Fruit fly (Drosophila melanogaster) whole organism, embryonic: ENCODE measurements around the gene CAH9.

Experiments
- BEAF-32 ChIP-seq: fragments of 200-800 bp; sonication (Bioruptor generic); optimal IDR thresholded peaks from 3 replicates; lab custom pipeline; 2017; ENCODE audit warnings: missing biosample characterization, missing genetic modification characterization, mild to moderate bottlenecking, moderate library complexity, missing genetic modification reagents
- Bgb ChIP-seq: fragments of 200-800 bp; sonication (Bioruptor generic); IDR thresholded peaks from 2 replicates; pipeline ENCODE4 v1.3.6; 2022; ENCODE audit warnings: missing biosample characterization, missing genetic modification characterization; ENCODE audit not compliant: partially characterized antibody
- Blimp-1 ChIP-seq: fragments of 200-800 bp; sonication (Bioruptor generic); optimal IDR thresholded peaks from 3 replicates; lab custom pipeline; 2018; ENCODE audit warnings: missing biosample characterization, missing genetic modification characterization, mild to moderate bottlenecking, moderate library complexity, missing genetic modification reagents
- CG10565 ChIP-seq: fragments of 200-800 bp; sonication (Bioruptor generic); optimal IDR thresholded peaks from 3 replicates; lab custom pipeline; 2016; ENCODE audit warnings: missing biosample characterization, mild to moderate bottlenecking, missing genetic modification characterization
- CG11398 ChIP-seq: fragments of 200-800 bp; sonication (Bioruptor generic); optimal IDR thresholded peaks from 2 replicates; lab custom pipeline; 2016; ENCODE audit warnings: missing biosample characterization, missing genetic modification characterization
- CG11723 ChIP-seq: fragments of 200-800 bp; sonication (Bioruptor generic); optimal IDR thresholded peaks from 2 replicates; lab custom pipeline; 2017; ENCODE audit warnings: missing biosample characterization, mild to moderate bottlenecking, missing genetic modification characterization
- CG12219 ChIP-seq: fragments of 200-800 bp; sonication (Bioruptor generic); optimal IDR thresholded peaks from 3 replicates; lab custom pipeline; 2018; ENCODE audit warnings: missing biosample characterization, mild to moderate bottlenecking, missing genetic modification characterization
- CG13287 ChIP-seq: fragments of 200-800 bp; sonication (Bioruptor generic); IDR thresholded peaks from 2 replicates; pipeline ENCODE4 v1.3.6; 2022; ENCODE audit warnings: missing biosample characterization, missing genetic modification characterization; ENCODE audit not compliant: partially characterized antibody
- CG1529 ChIP-seq: fragments of 200-800 bp; sonication (Bioruptor generic); optimal IDR thresholded peaks from 3 replicates; lab custom pipeline; 2018; ENCODE audit warnings: missing biosample characterization, missing genetic modification characterization
- CG1602 ChIP-seq: fragments of 200-800 bp; sonication (Bioruptor generic); optimal IDR thresholded peaks from 3 replicates; lab custom pipeline; 2016; ENCODE audit warnings: missing biosample characterization, missing genetic modification characterization
- CG1832 ChIP-seq: fragments of 200-800 bp; sonication (Bioruptor generic); optimal IDR thresholded peaks from 2 replicates; lab custom pipeline; 2017; ENCODE audit warnings: missing biosample characterization, mild to moderate bottlenecking, missing genetic modification characterization, inconsistent platforms
- CG2199 ChIP-seq: fragments of 200-800 bp; sonication (Bioruptor generic); IDR thresholded peaks from 3 replicates; pipeline ENCODE4 v1.3.6; 2022; ENCODE audit warnings: missing biosample characterization, missing genetic modification characterization
- CG3065 ChIP-seq: fragments of 200-800 bp; sonication (Bioruptor generic); optimal IDR thresholded peaks from 2 replicates; lab custom pipeline; 2016; ENCODE audit warnings: missing biosample characterization, missing genetic modification characterization
- CG3281 ChIP-seq: fragments of 200-800 bp; sonication (Bioruptor generic); optimal IDR thresholded peaks from 3 replicates; lab custom pipeline; 2017; ENCODE audit warnings: missing biosample characterization, mild to moderate bottlenecking, missing genetic modification characterization
- CG4404 ChIP-seq: fragments of 200-800 bp; sonication (Bioruptor generic); IDR thresholded peaks from 2 replicates; pipeline ENCODE4 v1.3.6; 2022; ENCODE audit warnings: missing biosample characterization, missing genetic modification characterization
- CG4707 ChIP-seq: fragments of 200-800 bp; sonication (Bioruptor generic); optimal IDR thresholded peaks from 2 replicates; lab custom pipeline; 2018; ENCODE audit warnings: missing biosample characterization, mild to moderate bottlenecking, missing genetic modification characterization, moderate library complexity
- CG6765 ChIP-seq: fragments of 200-800 bp; sonication (Bioruptor generic); optimal IDR thresholded peaks from 3 replicates; lab custom pipeline; 2017; ENCODE audit warnings: missing biosample characterization, mild to moderate bottlenecking, missing genetic modification characterization
- CG6813 ChIP-seq: fragments of 200-800 bp; sonication (Bioruptor generic); optimal IDR thresholded peaks from 2 replicates; lab custom pipeline; 2017; ENCODE audit warnings: missing biosample characterization, missing genetic modification characterization, mild to moderate bottlenecking, moderate library complexity, missing genetic modification reagents
- CG7271 ChIP-seq: fragments of 200-800 bp; sonication (Bioruptor generic); optimal IDR thresholded peaks from 2 replicates; lab custom pipeline; 2018; ENCODE audit warnings: missing biosample characterization, mild to moderate bottlenecking, missing genetic modification characterization, moderate library complexity
- CG7987 ChIP-seq: fragments of 200-800 bp; sonication (Bioruptor generic); optimal IDR thresholded peaks from 2 replicates; lab custom pipeline; 2018; ENCODE audit warnings: missing biosample characterization, mild to moderate bottlenecking, missing genetic modification characterization, moderate library complexity
- CG8765 ChIP-seq: fragments of 200-800 bp; sonication (Bioruptor generic); IDR thresholded peaks from 2 replicates; pipeline ENCODE4 v1.3.6; 2022; ENCODE audit warnings: missing biosample characterization, missing genetic modification characterization
- CG8944 ChIP-seq: fragments of 200-800 bp; sonication (Bioruptor generic); optimal IDR thresholded peaks from 3 replicates; lab custom pipeline; 2016; ENCODE audit warnings: missing biosample characterization, missing genetic modification characterization
- D19A ChIP-seq: fragments of 200-800 bp; optimal IDR thresholded peaks from 3 replicates; lab custom pipeline; 2019; ENCODE audit warnings: missing biosample characterization, mild to moderate bottlenecking, missing genetic modification characterization, moderate library complexity
- Dbx ChIP-seq: fragments of 200-800 bp; sonication (Bioruptor generic); IDR thresholded peaks from 3 replicates; pipeline ENCODE4 v1.3.6; 2022; ENCODE audit warnings: missing biosample characterization, missing genetic modification characterization
- Dek ChIP-seq: fragments of 200-800 bp; sonication (Bioruptor generic); optimal IDR thresholded peaks from 3 replicates; lab custom pipeline; 2019; ENCODE audit warnings: missing biosample characterization, mild to moderate bottlenecking, missing genetic modification characterization, moderate library complexity
- Dfd ChIP-seq, 2 experiments: fragments of >200 bp; optimal IDR thresholded peaks; 2 replicates each; lab custom pipeline; 2017; ENCODE audit warnings: missing biosample characterization in 2 of 2, missing genetic modification characterization in 2 of 2
- H15 ChIP-seq: fragments of 200-800 bp; sonication (Bioruptor generic); IDR thresholded peaks from 3 replicates; pipeline ENCODE4 v1.3.6; 2022; ENCODE audit warnings: missing biosample characterization, missing genetic modification characterization
- Hr39 ChIP-seq: fragments of >200 bp; optimal IDR thresholded peaks from 2 replicates; lab custom pipeline; 2017
- Kr ChIP-seq: fragments of 200-800 bp; sonication (Bioruptor generic); optimal IDR thresholded peaks from 2 replicates; lab custom pipeline; 2017; ENCODE audit warnings: missing biosample characterization, mild to moderate bottlenecking, missing genetic modification characterization
- Mes4 ChIP-seq: fragments of 200-800 bp; sonication (Bioruptor generic); optimal IDR thresholded peaks from 2 replicates; lab custom pipeline; 2016; ENCODE audit warnings: missing biosample characterization, missing genetic modification characterization
- NK7.1 ChIP-seq: fragments of 200-800 bp; sonication (Bioruptor generic); optimal IDR thresholded peaks from 3 replicates; lab custom pipeline; 2016; ENCODE audit warnings: missing biosample characterization, missing genetic modification characterization
- Rfx ChIP-seq: fragments of 200-800 bp; sonication (Bioruptor generic); IDR thresholded peaks from 2 replicates; pipeline ENCODE4 v1.3.6; 2022; ENCODE audit warnings: missing biosample characterization, missing genetic modification characterization
- Sry-δ ChIP-seq: fragments of 200-800 bp; sonication (Bioruptor generic); optimal IDR thresholded peaks from 2 replicates; lab custom pipeline; 2016; ENCODE audit warnings: missing biosample characterization, missing genetic modification characterization
- Ssrp ChIP-seq: fragments of 200-800 bp; sonication (Bioruptor generic); optimal IDR thresholded peaks from 2 replicates; lab custom pipeline; 2018; ENCODE audit warnings: missing biosample characterization, mild to moderate bottlenecking, missing genetic modification characterization, moderate library complexity
- Vsx1 ChIP-seq: fragments of 200-800 bp; sonication (Bioruptor generic); optimal IDR thresholded peaks from 2 replicates; lab custom pipeline; 2017; ENCODE audit warnings: missing biosample characterization, mild to moderate bottlenecking, missing genetic modification characterization, missing genetic modification reagents
- al ChIP-seq: fragments of 200-800 bp; sonication (Bioruptor generic); IDR thresholded peaks from 2 replicates; pipeline ENCODE4 v1.3.6; 2022; ENCODE audit warnings: missing biosample characterization, missing genetic modification characterization
- crol ChIP-seq: fragments of 200-800 bp; sonication (Bioruptor generic); IDR thresholded peaks from 2 replicates; pipeline ENCODE4 v1.3.6; 2022; ENCODE audit warnings: missing biosample characterization, missing genetic modification characterization
- dm ChIP-seq: fragments of 200-800 bp; sonication (Bioruptor generic); optimal IDR thresholded peaks from 3 replicates; lab custom pipeline; 2016; ENCODE audit warnings: missing biosample characterization, missing genetic modification characterization
- fru ChIP-seq: fragments of >200 bp; optimal IDR thresholded peaks from 2 replicates; lab custom pipeline; 2017
- her ChIP-seq: fragments of 200-800 bp; sonication (Bioruptor generic); optimal IDR thresholded peaks from 2 replicates; lab custom pipeline; 2016; ENCODE audit warnings: missing biosample characterization, missing genetic modification characterization
- insv ChIP-seq, 2 experiments: fragments of 200-800 bp; sonication (Bioruptor generic); optimal IDR thresholded peaks; 3 replicates each; lab custom pipeline; 2016 to 2018; ENCODE audit warnings: missing biosample characterization in 2 of 2, missing genetic modification characterization in 2 of 2
- klu ChIP-seq: fragments of 200-800 bp; sonication (Bioruptor generic); IDR thresholded peaks from 2 replicates; pipeline ENCODE4 v1.3.6; 2022; ENCODE audit warnings: missing biosample characterization, missing genetic modification characterization
- onecut ChIP-seq: fragments of 200-800 bp; sonication (Bioruptor generic); IDR thresholded peaks from 2 replicates; pipeline ENCODE4 v1.3.6; 2022; ENCODE audit warnings: missing biosample characterization, missing genetic modification characterization
- pb ChIP-seq: fragments of 200-800 bp; sonication (Bioruptor generic); optimal IDR thresholded peaks from 3 replicates; lab custom pipeline; 2016; ENCODE audit warnings: missing biosample characterization, missing genetic modification characterization
- pho ChIP-seq: fragments of 200-800 bp; sonication (Bioruptor generic); optimal IDR thresholded peaks from 2 replicates; lab custom pipeline; 2016; ENCODE audit warnings: missing biosample characterization, missing genetic modification characterization
- sd ChIP-seq: fragments of 200-800 bp; sonication (Bioruptor generic); optimal IDR thresholded peaks from 3 replicates; lab custom pipeline; 2018; ENCODE audit warnings: missing biosample characterization, mild to moderate bottlenecking, missing genetic modification characterization, moderate library complexity
- sim ChIP-seq: fragments of 200-800 bp; sonication (Bioruptor generic); IDR thresholded peaks from 2 replicates; pipeline ENCODE4 v1.3.6; 2022; ENCODE audit warnings: missing biosample characterization, missing genetic modification characterization
- stwl ChIP-seq: fragments of 200-800 bp; sonication (Bioruptor generic); optimal IDR thresholded peaks from 3 replicates; lab custom pipeline; 2018; ENCODE audit warnings: missing biosample characterization, mild to moderate bottlenecking, missing genetic modification characterization, moderate library complexity
- ttk ChIP-seq: fragments of 200-800 bp; sonication (Bioruptor generic); IDR thresholded peaks from 2 replicates; pipeline ENCODE4 v2.1.2; 2022; ENCODE audit warnings: missing biosample characterization, missing genetic modification characterization
- vvl ChIP-seq: fragments of 200-800 bp; sonication (Bioruptor generic); IDR thresholded peaks from 2 replicates; pipeline ENCODE4 v1.3.6; 2022; ENCODE audit warnings: missing biosample characterization, missing genetic modification characterization
- zen ChIP-seq: fragments of 200-800 bp; sonication (Bioruptor generic); optimal IDR thresholded peaks from 3 replicates; lab custom pipeline; 2018; ENCODE audit warnings: missing biosample characterization, mild to moderate bottlenecking, missing genetic modification characterization, moderate library complexity
- zf30C ChIP-seq: fragments of 200-800 bp; sonication (Bioruptor generic); optimal IDR thresholded peaks from 3 replicates; lab custom pipeline; 2018; ENCODE audit warnings: missing biosample characterization, mild to moderate bottlenecking, missing genetic modification characterization

Gene CAH9

dm6 chr3R:27116465-27117092, 10.6 kb upstream of the CAH9 start, which contains the start of the genes CG6066 and CG5880 (continued):
- TF ChIP-seq CG13287: peak; percentile 91
- TF ChIP-seq zen (tag; lab: Kevin White, UChicago): no peak
- TF ChIP-seq CG2199: no peak
- TF ChIP-seq Hr39: no peak
- TF ChIP-seq CG11398 (GFP tag; lab: Kevin White, UChicago): no peak
- peak; percentile 84 for TF ChIP-seq Sry-δ (GFP tag; lab: Kevin White, UChicago)
- no peak for TF ChIP-seq CG12219 (GFP tag; lab: Kevin White, UChicago)
- TF ChIP-seq CG1832 (GFP tag; lab: Kevin White, UChicago): peak; percentile 60
- no peak for TF ChIP-seq CG4404 (GFP tag; lab: Robert Waterston, UW)
- TF ChIP-seq Blimp-1 (GFP tag; lab: Kevin White, UChicago): no peak
- no peak for TF ChIP-seq CG11723 (GFP tag; lab: Kevin White, UChicago)
- TF ChIP-seq crol (GFP tag; lab: Robert Waterston, UW): no peak
- no peak for TF ChIP-seq al
- TF ChIP-seq CG7271 (tag; lab: Kevin White, UChicago): no peak
- TF ChIP-seq CG7987 (GFP tag; lab: Kevin White, UChicago): no peak
- no peak for TF ChIP-seq CG4707
- TF ChIP-seq pb (GFP tag; lab: Kevin White, UChicago): no peak
- no peak for TF ChIP-seq sim (GFP tag; lab: Robert Waterston, UW)
- no peak for TF ChIP-seq CG8944
- no peak for TF ChIP-seq CG3281 (GFP tag; lab: Kevin White, UChicago)
- no peak for TF ChIP-seq dm (GFP tag; lab: Kevin White, UChicago)
- no peak for TF ChIP-seq Dfd (GFP tag; optimal IDR thresholded peaks at IDR 0.05; lab: Kevin White, UChicago)
- no peak for TF ChIP-seq Kr
- no peak for TF ChIP-seq Dbx (GFP tag; lab: Robert Waterston, UW)
- TF ChIP-seq CG8765 (GFP tag; lab: Robert Waterston, UW): no peak
- no peak for TF ChIP-seq ttk (GFP tag; lab: Robert Waterston, UW)
- TF ChIP-seq CG1602: no peak
- TF ChIP-seq CG6813 (GFP tag; lab: Kevin White, UChicago): no peak
- TF ChIP-seq Dek (tag; lab: Kevin White, UChicago): no peak
- no peak for TF ChIP-seq vvl (GFP tag; lab: Robert Waterston, UW)
- no peak for TF ChIP-seq Vsx1
- TF ChIP-seq Bgb (GFP tag; lab: Robert Waterston, UW): peak; percentile 85
- no peak for TF ChIP-seq D19A (tag; lab: Kevin White, UChicago)
- TF ChIP-seq H15: no peak
- peak; percentile 83 for TF ChIP-seq BEAF-32 (GFP tag; lab: Kevin White, UChicago)
- no peak for TF ChIP-seq klu
- TF ChIP-seq stwl: peak; percentile 74
- TF ChIP-seq sd: no peak
- TF ChIP-seq Rfx (GFP tag; lab: Robert Waterston, UW): no peak
- TF ChIP-seq CG1529 (GFP tag; lab: Kevin White, UChicago): no peak
- no peak for TF ChIP-seq CG6765
- no peak for TF ChIP-seq CG10565
- no peak for TF ChIP-seq Mes4 (GFP tag; lab: Kevin White, UChicago)
- no peak for TF ChIP-seq Ssrp (tag; lab: Kevin White, UChicago)
- TF ChIP-seq NK7.1 (GFP tag; lab: Kevin White, UChicago): no peak
- TF ChIP-seq insv (GFP tag; optimal IDR thresholded peaks at IDR 0.05; lab: Kevin White, UChicago): no peak
- no peak for TF ChIP-seq fru (lab: Kevin White, UChicago)
- TF ChIP-seq zf30C: no peak
- TF ChIP-seq her (GFP tag; lab: Kevin White, UChicago): no peak
- no peak for TF ChIP-seq pho (GFP tag; lab: Kevin White, UChicago)
- TF ChIP-seq CG3065 (GFP tag; lab: Kevin White, UChicago): no peak
- TF ChIP-seq onecut: no peak
